Fruit fly (Drosophila melanogaster): ENCODE measurements around the gene spartin.

Gene spartin

DNA sequence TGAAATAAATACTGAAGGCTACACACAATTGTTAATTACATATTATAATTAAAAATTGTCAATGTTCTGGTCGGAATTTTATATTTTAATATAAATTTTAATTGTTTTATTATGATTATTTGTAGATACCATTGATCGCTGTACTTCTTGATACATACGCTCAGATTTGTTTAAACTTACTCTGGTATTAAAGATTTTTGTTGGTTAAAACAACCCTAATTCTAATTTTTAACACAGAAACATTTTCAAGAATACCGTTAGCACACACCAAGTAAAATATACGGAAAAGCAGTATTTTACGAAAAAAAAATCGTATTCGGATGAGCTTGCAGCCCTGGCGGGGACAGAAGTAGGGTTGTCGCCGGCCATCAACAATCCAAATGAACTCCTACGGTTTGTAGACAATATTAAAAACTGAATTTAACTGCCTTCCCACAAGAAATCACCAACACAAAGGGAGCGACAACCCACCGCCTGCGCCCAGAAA lies 12.9 kb upstream of the spartin start, which contains the start of the genes CG9775, MED31 and slx1 (continued):
- TF ChIP-seq CG10274 (GFP tag; optimal IDR thresholded peaks at IDR 0.05): no peak
- TF ChIP-seq CG8089 (GFP tag; optimal IDR thresholded peaks at IDR 0.05): no peak
- TF ChIP-seq jigr1 (GFP tag; IDR thresholded peaks at IDR 0.05): peak; percentile 66; the same call in 1 of the 3 replicates
- no peak for TF ChIP-seq Tbp (GFP tag; optimal IDR thresholded peaks at IDR 0.05)
- TF ChIP-seq salm (tag; optimal IDR thresholded peaks at IDR 0.05): peak; percentile 47
- peak; percentile 33 for TF ChIP-seq CG12219 (GFP tag; optimal IDR thresholded peaks at IDR 0.05)
- TF ChIP-seq sc (optimal IDR thresholded peaks at IDR 0.05): no peak
- TF ChIP-seq sc (GFP tag; optimal IDR thresholded peaks at IDR 0.05): peak; percentile 65
- TF ChIP-seq her (GFP tag; optimal IDR thresholded peaks at IDR 0.05): no peak
- no peak for TF ChIP-seq CG3995 (GFP tag; optimal IDR thresholded peaks at IDR 0.05)
- peak; percentile 48 for TF ChIP-seq run (tag; optimal IDR thresholded peaks at IDR 0.05)
- no peak for TF ChIP-seq ash1 (GFP tag; optimal IDR thresholded peaks at IDR 0.05)
- TF ChIP-seq CG3847 (GFP tag; IDR thresholded peaks at IDR 0.05): peak; percentile 80
- peak; percentile 58 for TF ChIP-seq CG4730 (GFP tag; IDR thresholded peaks at IDR 0.05)
- TF ChIP-seq dysf (GFP tag; IDR thresholded peaks at IDR 0.05): peak; percentile 83
- peak; percentile 88 for TF ChIP-seq phol (tag; optimal IDR thresholded peaks at IDR 0.05)
- peak; percentile 81 for TF ChIP-seq zen (tag; optimal IDR thresholded peaks at IDR 0.05)
- TF ChIP-seq sr (GFP tag; IDR thresholded peaks at IDR 0.05): no peak
- no peak for TF ChIP-seq gro (GFP tag; optimal IDR thresholded peaks at IDR 0.05)
- no peak for TF ChIP-seq HLH4C (GFP tag; IDR thresholded peaks at IDR 0.05; ENCODE audit: partially characterized antibody)
- peak; percentile 63 for TF ChIP-seq CG11723 (GFP tag; optimal IDR thresholded peaks at IDR 0.05)
- TF ChIP-seq chif (GFP tag; optimal IDR thresholded peaks at IDR 0.05): no peak
- peak; percentile 68 for TF ChIP-seq sisA (GFP tag; IDR thresholded peaks at IDR 0.05)
- no peak for TF ChIP-seq fd64A (GFP tag; optimal IDR thresholded peaks at IDR 0.05)
- peak; percentile 49; the same call in 1 of the 2 replicates for TF ChIP-seq stc (GFP tag; IDR thresholded peaks at IDR 0.05)
- TF ChIP-seq NFAT (GFP tag; IDR thresholded peaks at IDR 0.05): no peak; the same call in 1 of the 2 replicates
- no peak for TF ChIP-seq Lim3 (GFP tag; IDR thresholded peaks at IDR 0.05)
- TF ChIP-seq CG12744 (GFP tag; optimal IDR thresholded peaks at IDR 0.05): no peak
- no peak for TF ChIP-seq CG10565 (GFP tag; optimal IDR thresholded peaks at IDR 0.05)
- TF ChIP-seq Drgx (GFP tag; IDR thresholded peaks at IDR 0.05): peak; percentile 63; the same call in 1 of the 2 replicates
- no peak for TF ChIP-seq Myb (GFP tag; optimal IDR thresholded peaks at IDR 0.05)
- TF ChIP-seq CG33213 (GFP tag; optimal IDR thresholded peaks at IDR 0.05): no peak
- TF ChIP-seq sd (tag; optimal IDR thresholded peaks at IDR 0.05): no peak
- no peak for TF ChIP-seq CG6813 (GFP tag; optimal IDR thresholded peaks at IDR 0.05)
- no peak for TF ChIP-seq Dfd (GFP tag; optimal IDR thresholded peaks at IDR 0.05)
- TF ChIP-seq CG1792 (GFP tag; optimal IDR thresholded peaks at IDR 0.05): no peak
- no peak for TF ChIP-seq mld (GFP tag; IDR thresholded peaks at IDR 0.05; ENCODE audit: partially characterized antibody)
- no peak for TF ChIP-seq fu2 (GFP tag; optimal IDR thresholded peaks at IDR 0.05)
- peak; percentile 74 for TF ChIP-seq Nf-YC (tag; optimal IDR thresholded peaks at IDR 0.05)
- TF ChIP-seq CG7963 (GFP tag; IDR thresholded peaks at IDR 0.05; ENCODE audit: partially characterized antibody): no peak
- no peak for TF ChIP-seq CHES-1-like (GFP tag; optimal IDR thresholded peaks at IDR 0.05)
- TF ChIP-seq CG18764 (GFP tag; optimal IDR thresholded peaks at IDR 0.05): peak; percentile 60
- peak; percentile 89 for TF ChIP-seq nmo (GFP tag; optimal IDR thresholded peaks at IDR 0.05)
- TF ChIP-seq CG6272 (GFP tag; IDR thresholded peaks at IDR 0.05): peak; percentile 45; the same call in 1 of the 2 replicates
- peak; percentile 83 for TF ChIP-seq Ptx1 (GFP tag; IDR thresholded peaks at IDR 0.05)
- no peak for TF ChIP-seq Adf1 (GFP tag; IDR thresholded peaks at IDR 0.05)
- no peak for TF ChIP-seq Lpt (GFP tag; optimal IDR thresholded peaks at IDR 0.05)
- TF ChIP-seq ase (GFP tag; IDR thresholded peaks at IDR 0.05): peak; percentile 67; the same call in 2 of the 3 replicates
- TF ChIP-seq chn (GFP tag; optimal IDR thresholded peaks at IDR 0.05): no peak
- TF ChIP-seq Dad (GFP tag; optimal IDR thresholded peaks at IDR 0.05): no peak
- TF ChIP-seq sug (tag; optimal IDR thresholded peaks at IDR 0.05): peak; percentile 75
- peak; percentile 23 for TF ChIP-seq maf-S (GFP tag; optimal IDR thresholded peaks at IDR 0.05)

Measured in whole organism, embryonic.